Worm (Caenorhabditis elegans) whole organism, L2 larva: ENCODE results near the gene rpb-11.

Experiments
- F13H6.1 ChIP-seq: sonication (generic microtip); optimal IDR thresholded peaks from 2 replicates; lab custom pipeline; 2016; ENCODE audit warnings: missing genetic modification characterization, missing compliant biosample characterization
- R02D3.7 ChIP-seq: fragments of 150-350 bp; optimal IDR thresholded peaks from 2 replicates; lab custom pipeline; 2014; ENCODE audit warnings: missing biosample characterization, missing genetic modification characterization
- Y55F3AM.14 ChIP-seq: fragments of 200-800 bp; sonication (Bioruptor generic); optimal IDR thresholded peaks from 2 replicates; lab custom pipeline; 2018; ENCODE audit warnings: mild to moderate bottlenecking, missing genetic modification characterization, missing compliant biosample characterization
- ZK546.5 ChIP-seq: sonication (generic microtip); optimal IDR thresholded peaks from 2 replicates; lab custom pipeline; 2017; ENCODE audit warnings: missing biosample characterization, missing genetic modification characterization
- alr-1 ChIP-seq: fragments of 150-350 bp; optimal IDR thresholded peaks from 2 replicates; lab custom pipeline; 2014; ENCODE audit warnings: missing biosample characterization, missing genetic modification characterization
- aly-2 ChIP-seq: fragments of 150-350 bp; optimal IDR thresholded peaks from 2 replicates; lab custom pipeline; 2014; ENCODE audit warnings: missing biosample characterization, missing genetic modification characterization
- ama-1 ChIP-seq: fragments of 150-350 bp; optimal IDR thresholded peaks from 2 replicates; lab custom pipeline; 2018; ENCODE audit warnings: inconsistent platforms
- blmp-1 ChIP-seq: sonication (generic microtip); optimal IDR thresholded peaks from 2 replicates; lab custom pipeline; 2017; ENCODE audit warnings: missing genetic modification characterization, mild to moderate bottlenecking, missing compliant biosample characterization, antibody characterized with exemption, moderate library complexity; ENCODE audit not compliant: insufficient read depth
- ceh-82 ChIP-seq: fragments of 150-350 bp; optimal IDR thresholded peaks from 2 replicates; lab custom pipeline; 2014; ENCODE audit warnings: missing biosample characterization, missing genetic modification characterization
- crh-2 ChIP-seq: sonication (generic microtip); optimal IDR thresholded peaks from 2 replicates; lab custom pipeline; 2017; ENCODE audit warnings: missing biosample characterization, missing genetic modification characterization
- egl-27 ChIP-seq: sonication (generic microtip); optimal IDR thresholded peaks from 3 replicates; lab custom pipeline; 2017; ENCODE audit warnings: missing biosample characterization, missing genetic modification reagents, missing genetic modification characterization
- elt-1 ChIP-seq: fragments of 150-350 bp; optimal IDR thresholded peaks from 2 replicates; lab custom pipeline; 2014; ENCODE audit warnings: missing biosample characterization, missing genetic modification characterization
- elt-3 ChIP-seq: sonication (generic microtip); optimal IDR thresholded peaks from 2 replicates; lab custom pipeline; 2017; ENCODE audit warnings: missing biosample characterization, missing genetic modification characterization
- fos-1 ChIP-seq: fragments of 150-350 bp; optimal IDR thresholded peaks from 2 replicates; lab custom pipeline; 2014; ENCODE audit warnings: missing biosample characterization, missing genetic modification characterization
- gmeb-1 ChIP-seq: fragments of 150-350 bp; optimal IDR thresholded peaks from 2 replicates; lab custom pipeline; 2014; ENCODE audit warnings: missing biosample characterization, missing genetic modification characterization
- lin-11 ChIP-seq: fragments of 150-350 bp; sonication (generic microtip); optimal IDR thresholded peaks from 2 replicates; lab custom pipeline; 2014; ENCODE audit warnings: missing biosample characterization, missing genetic modification characterization, inconsistent platforms, mixed read lengths
- lin-13 ChIP-seq: fragments of 150-350 bp; optimal IDR thresholded peaks from 2 replicates; lab custom pipeline; 2014; ENCODE audit warnings: missing biosample characterization, missing genetic modification reagents, missing genetic modification characterization
- lin-39 ChIP-seq: fragments of 150-350 bp; optimal IDR thresholded peaks from 2 replicates; lab custom pipeline; 2014; ENCODE audit warnings: missing biosample characterization, missing genetic modification reagents, missing genetic modification characterization
- lsy-2 ChIP-seq, 2 experiments: fragments of 150-350 bp in 1 of 2; sonication (generic microtip) in 1 of 2; optimal IDR thresholded peaks; 2 replicates each; lab custom pipeline; 2014 to 2017; ENCODE audit warnings: missing biosample characterization in 2 of 2, missing genetic modification characterization in 2 of 2
- mab-5 ChIP-seq: fragments of 150-350 bp; optimal IDR thresholded peaks from 2 replicates; lab custom pipeline; 2014; ENCODE audit warnings: missing biosample characterization, missing genetic modification characterization
- mdl-1 ChIP-seq, 2 experiments: fragments of 150-350 bp in 1 of 2; sonication (generic microtip) in 1 of 2; optimal IDR thresholded peaks; 2 replicates each; lab custom pipeline; 2017; ENCODE audit warnings: missing biosample characterization in 2 of 2, missing genetic modification characterization in 2 of 2
- nhr-11 ChIP-seq: fragments of 150-350 bp; optimal IDR thresholded peaks from 2 replicates; lab custom pipeline; 2014; ENCODE audit warnings: missing biosample characterization, missing genetic modification characterization
- nhr-129 ChIP-seq: fragments of 150-350 bp; optimal IDR thresholded peaks from 2 replicates; lab custom pipeline; 2014; ENCODE audit warnings: missing biosample characterization, missing genetic modification characterization
- nhr-21 ChIP-seq: fragments of 150-350 bp; optimal IDR thresholded peaks from 2 replicates; lab custom pipeline; 2014; ENCODE audit warnings: missing biosample characterization, missing genetic modification characterization
- nhr-23 ChIP-seq: fragments of 150-350 bp; optimal IDR thresholded peaks from 2 replicates; lab custom pipeline; 2014; ENCODE audit warnings: missing biosample characterization, missing genetic modification reagents, missing genetic modification characterization
- nhr-237 ChIP-seq: fragments of 150-350 bp; optimal IDR thresholded peaks from 2 replicates; lab custom pipeline; 2014; ENCODE audit warnings: missing biosample characterization, missing genetic modification characterization
- nhr-25 ChIP-seq: fragments of 150-350 bp; sonication (generic microtip); optimal IDR thresholded peaks from 3 replicates; lab custom pipeline; 2014; ENCODE audit warnings: missing biosample characterization, missing genetic modification characterization
- nhr-6 ChIP-seq: fragments of 150-350 bp; optimal IDR thresholded peaks from 2 replicates; lab custom pipeline; 2014; ENCODE audit warnings: missing biosample characterization, missing genetic modification characterization
- nhr-77 ChIP-seq: fragments of 150-350 bp; optimal IDR thresholded peaks from 2 replicates; lab custom pipeline; 2014; ENCODE audit warnings: missing biosample characterization, missing genetic modification characterization
- peb-1 ChIP-seq: fragments of 150-350 bp; optimal IDR thresholded peaks from 2 replicates; lab custom pipeline; 2014; ENCODE audit warnings: missing biosample characterization, missing genetic modification characterization
- sem-4 ChIP-seq: fragments of 150-350 bp; optimal IDR thresholded peaks from 2 replicates; lab custom pipeline; 2014; ENCODE audit warnings: missing biosample characterization, missing genetic modification reagents, missing genetic modification characterization
- skn-1 ChIP-seq: sonication (generic microtip); optimal IDR thresholded peaks from 2 replicates; lab custom pipeline; 2017; ENCODE audit warnings: missing biosample characterization, missing genetic modification characterization
- sma-3 ChIP-seq: sonication (generic microtip); optimal IDR thresholded peaks from 2 replicates; lab custom pipeline; 2016; ENCODE audit warnings: missing genetic modification reagents, missing genetic modification characterization, missing compliant biosample characterization
- sma-9 ChIP-seq, 2 experiments: fragments of 150-350 bp in 1 of 2; sonication (generic microtip) in 1 of 2; optimal IDR thresholded peaks; 2 replicates each; lab custom pipeline; 2014 to 2016; ENCODE audit warnings: missing genetic modification characterization in 2 of 2, mild to moderate bottlenecking in 1 of 2, missing biosample characterization in 1 of 2, missing compliant biosample characterization in 1 of 2, missing genetic modification reagents in 1 of 2, moderate library complexity in 1 of 2
- snpc-4 ChIP-seq: fragments of 150-350 bp; optimal IDR thresholded peaks from 2 replicates; lab custom pipeline; 2014; ENCODE audit warnings: missing biosample characterization, missing genetic modification characterization
- unc-39 ChIP-seq: fragments of 150-350 bp; optimal IDR thresholded peaks from 2 replicates; lab custom pipeline; 2014; ENCODE audit warnings: missing biosample characterization, missing genetic modification characterization
- unc-55 ChIP-seq: fragments of 150-350 bp; sonication (generic microtip); optimal IDR thresholded peaks from 3 replicates; lab custom pipeline; 2014; ENCODE audit warnings: missing biosample characterization, missing genetic modification reagents, missing genetic modification characterization
- ztf-11 ChIP-seq: sonication (generic microtip); optimal IDR thresholded peaks from 2 replicates; lab custom pipeline; 2017; ENCODE audit warnings: missing biosample characterization, missing genetic modification characterization
- ztf-4 ChIP-seq: fragments of 150-350 bp; optimal IDR thresholded peaks from 2 replicates; lab custom pipeline; 2014; ENCODE audit warnings: missing biosample characterization, missing genetic modification characterization

rpb-11 gene

ce11 chrII:14052204-14052603 lies 7.7 kb upstream of the rpb-11 start, which contains the start of gene daf-5:
TSS of gene daf-5 (minus strand) at chrII:14052304.
- no peak for TF ChIP-seq fos-1
- TF ChIP-seq ztf-11 (tag; lab: Kevin White, UChicago) = no peak
- TF ChIP-seq snpc-4 (tag; lab: Kevin White, UChicago) = no peak
- no peak for TF ChIP-seq nhr-23
- no peak for TF ChIP-seq nhr-77 (tag; lab: Kevin White, UChicago)
- TF ChIP-seq, all 48 proteins: peak for 0

- TF ChIP-seq lin-13 (GFP tag; lab: Kevin White, UChicago) = no peak
- TF ChIP-seq nhr-21 (tag; lab: Kevin White, UChicago) = no peak
- no peak for TF ChIP-seq Y55F3AM.14 (GFP tag; lab: Kevin White, UChicago)
- no peak for TF ChIP-seq elt-3 (tag; lab: Kevin White, UChicago)
- no peak for TF ChIP-seq lsy-2 (tag; optimal IDR thresholded peaks at IDR 0.05; lab: Kevin White, UChicago)
- TF ChIP-seq skn-1 (tag; lab: Kevin White, UChicago) = no peak
- no peak for TF ChIP-seq alr-1 (tag; lab: Kevin White, UChicago)
- no peak for TF ChIP-seq ZK546.5 (tag; lab: Kevin White, UChicago)
- TF ChIP-seq sma-9 (GFP tag; optimal IDR thresholded peaks at IDR 0.05; lab: Kevin White, UChicago) = no peak
- TF ChIP-seq sma-9 (tag; optimal IDR thresholded peaks at IDR 0.05; lab: Kevin White, UChicago) = no peak
These were observed 6.7 kb upstream of the rpb-11 start for ce11 chrII:14053141-14053540.

ce11 chrII:14055717-14056116 lies 4.2 kb upstream of the rpb-11 start:
- TF ChIP-seq sma-9 (GFP tag; optimal IDR thresholded peaks at IDR 0.05; lab: Kevin White, UChicago) (peak; percentile 2), sma-9 (tag; optimal IDR thresholded peaks at IDR 0.05; lab: Kevin White, UChicago) (no peak), ztf-11 (tag; lab: Kevin White, UChicago) (no peak), mdl-1 (tag; optimal IDR thresholded peaks at IDR 0.05; lab: Kevin White, UChicago) (no peak), elt-1 (no peak), nhr-25 (tag; lab: Kevin White, UChicago) (no peak), fos-1 (peak; percentile 88)

ce11 chrII:14060439-14060838 lies 554 bp downstream of the rpb-11 start, which contains the start of gene W01G7.4:
TSS of gene W01G7.4 (plus strand) at chrII:14060739.
- no peak for TF ChIP-seq egl-27 (tag; lab: Kevin White, UChicago)
- no peak for TF ChIP-seq sem-4 (tag; lab: Kevin White, UChicago)
- no peak for TF ChIP-seq ztf-11 (tag; lab: Kevin White, UChicago)
- TF ChIP-seq snpc-4 (tag; lab: Kevin White, UChicago) = no peak

ce11 chrII:14060885-14061284 lies 1.0 kb downstream of the rpb-11 start:
- no peak for TF ChIP-seq unc-55 (GFP tag; lab: Kevin White, UChicago)
- TF ChIP-seq R02D3.7 (tag; lab: Kevin White, UChicago) = no peak
- TF ChIP-seq gmeb-1 (tag; lab: Kevin White, UChicago) = no peak
- TF ChIP-seq ztf-11 (tag; lab: Kevin White, UChicago) = no peak
- no peak for TF ChIP-seq mdl-1 (tag; optimal IDR thresholded peaks at IDR 0.05; lab: Kevin White, UChicago)
- TF ChIP-seq lin-39 (tag; lab: Kevin White, UChicago) = no peak
- TF ChIP-seq sma-3 (GFP tag; lab: Kevin White, UChicago) = no peak
- TF ChIP-seq ama-1 (lab: Kevin White, UChicago) = no peak
- no peak for TF ChIP-seq ZK546.5 (tag; lab: Kevin White, UChicago)
- no peak for TF ChIP-seq mab-5
- TF ChIP-seq nhr-237 = no peak
- TF ChIP-seq lin-11 = no peak

ce11 chrII:14063044-14063500 lies 3.2 kb downstream of the rpb-11 start, which contains the start of gene lem-2:
TSS of gene lem-2 (plus strand) at chrII:14063450.
- TF ChIP-seq mab-5 = no peak
- no peak for TF ChIP-seq peb-1 (tag; lab: Kevin White, UChicago)
- peak; percentile 14 for TF ChIP-seq fos-1
- no peak for TF ChIP-seq mdl-1 (tag; optimal IDR thresholded peaks at IDR 0.05; lab: Kevin White, UChicago)
- peak; percentile 9 for TF ChIP-seq blmp-1 (tag; lab: Kevin White, UChicago)
- TF ChIP-seq ama-1 (lab: Kevin White, UChicago) = no peak
- peak; percentile 18 for TF ChIP-seq sem-4 (tag; lab: Kevin White, UChicago)
- TF ChIP-seq aly-2 (tag; lab: Kevin White, UChicago) = no peak
- no peak for TF ChIP-seq unc-39 (tag; lab: Kevin White, UChicago)
- TF ChIP-seq snpc-4 (tag; lab: Kevin White, UChicago) = no peak
- peak; percentile 64 for TF ChIP-seq crh-2 (tag; lab: Kevin White, UChicago)
- peak; percentile 47 for TF ChIP-seq egl-27 (tag; lab: Kevin White, UChicago)
- TF ChIP-seq sma-3 (GFP tag; lab: Kevin White, UChicago) = peak; percentile 89
- no peak for TF ChIP-seq nhr-6 (tag; lab: Kevin White, UChicago)
- peak; percentile 51 for TF ChIP-seq nhr-129 (tag; lab: Kevin White, UChicago)
- TF ChIP-seq lin-11 = peak; percentile 56
- TF ChIP-seq ceh-82 (tag; lab: Kevin White, UChicago) = no peak
- no peak for TF ChIP-seq nhr-11 (tag; lab: Kevin White, UChicago)
- TF ChIP-seq nhr-25 (tag; lab: Kevin White, UChicago) = peak; percentile 50
- TF ChIP-seq ztf-4 (tag; lab: Kevin White, UChicago) = no peak
- no peak for TF ChIP-seq ztf-11 (tag; lab: Kevin White, UChicago)
- TF ChIP-seq F13H6.1 = peak; percentile 62
- no peak for TF ChIP-seq elt-1
- no peak for TF ChIP-seq elt-3 (tag; lab: Kevin White, UChicago)
- peak; percentile 74 for TF ChIP-seq gmeb-1 (tag; lab: Kevin White, UChicago)
- no peak for TF ChIP-seq Y55F3AM.14 (GFP tag; lab: Kevin White, UChicago)
- TF ChIP-seq nhr-21 (tag; lab: Kevin White, UChicago) = peak; percentile 25
- TF ChIP-seq unc-55 (GFP tag; lab: Kevin White, UChicago) = peak; percentile 79
